Worm (Caenorhabditis elegans): ENCODE data around the gene cap-2.

cap-2 gene

ce11 chrII:10887097-10887496 is 18.1 kb downstream of the cap-2 start (continued):
- TF ChIP-seq nhr-19 (GFP tag; conservative IDR thresholded peaks at IDR 0.05) (no peak), C16A3.4 (tag; optimal IDR thresholded peaks at IDR 0.05) (no peak), efl-3 (GFP tag; optimal IDR thresholded peaks at IDR 0.05) (no peak), sptf-1 (tag; optimal IDR thresholded peaks at IDR 0.05) (no peak), vab-15 (tag; optimal IDR thresholded peaks at IDR 0.05) (no peak), unc-98 (GFP tag; IDR thresholded peaks at IDR 0.05) (no peak), ceh-8 (GFP tag; optimal IDR thresholded peaks at IDR 0.05) (no peak), xbp-1 (tag; optimal IDR thresholded peaks at IDR 0.05) (no peak), unc-86 (tag; optimal IDR thresholded peaks at IDR 0.05) (no peak), lin-15B (tag; optimal IDR thresholded peaks at IDR 0.05) (no peak), aha-1 (tag; optimal IDR thresholded peaks at IDR 0.05) (no peak), mdl-1 (tag; optimal IDR thresholded peaks at IDR 0.05) (peak in 1 of 2 experiments; percentile 12), hlh-4 (tag; optimal IDR thresholded peaks at IDR 0.05) (no peak), C04F5.9 (tag; optimal IDR thresholded peaks at IDR 0.05) (no peak), egl-13 (tag; optimal IDR thresholded peaks at IDR 0.05) (no peak), lin-14 (GFP tag; optimal IDR thresholded peaks at IDR 0.05) (peak; percentile 74), mab-9 (GFP tag; IDR thresholded peaks at IDR 0.05) (no peak), ama-1 (optimal IDR thresholded peaks at IDR 0.05) (no peak), nhr-85 (tag) (peak; percentile 83), ceh-90 (tag; optimal IDR thresholded peaks at IDR 0.05) (no peak), nhr-76 (tag; optimal IDR thresholded peaks at IDR 0.05) (no peak), pax-3 (tag; optimal IDR thresholded peaks at IDR 0.05) (no peak), jun-1 (tag; optimal IDR thresholded peaks at IDR 0.05) (no peak), aly-2 (tag; optimal IDR thresholded peaks at IDR 0.05) (no peak), pag-3 (tag; optimal IDR thresholded peaks at IDR 0.05; ENCODE audit: borderline replicate concordance, insufficient read depth) (no peak), nhr-90 (tag; optimal IDR thresholded peaks at IDR 0.05; ENCODE audit: poor library complexity) (no peak), zag-1 (tag; optimal IDR thresholded peaks at IDR 0.05) (no peak), dpl-1 (GFP tag; optimal IDR thresholded peaks at IDR 0.05) (no peak), ztf-4 (tag; optimal IDR thresholded peaks at IDR 0.05) (no peak), alr-1 (tag; optimal IDR thresholded peaks at IDR 0.05; ENCODE audit: borderline replicate concordance) (no peak), egl-27 (tag; optimal IDR thresholded peaks at IDR 0.05) (no peak), grh-1 (GFP tag; IDR thresholded peaks at IDR 0.05) (no peak), nhr-237 (tag; optimal IDR thresholded peaks at IDR 0.05) (no peak), hlh-17 (GFP tag; optimal IDR thresholded peaks at IDR 0.05; ENCODE audit: borderline replicate concordance) (no peak), Y116A8C.19 (tag; optimal IDR thresholded peaks at IDR 0.05; ENCODE audit: borderline replicate concordance) (no peak), snu-23 (GFP tag; optimal IDR thresholded peaks at IDR 0.05) (peak; percentile 41), unc-30 (tag; optimal IDR thresholded peaks at IDR 0.05) (no peak), fos-1 (tag; optimal IDR thresholded peaks at IDR 0.05) (no peak), F16B12.6 (tag; optimal IDR thresholded peaks at IDR 0.05) (no peak), tlp-1 (tag; optimal IDR thresholded peaks at IDR 0.05) (no peak), lin-39 (tag; optimal IDR thresholded peaks at IDR 0.05) (no peak), C34B4.2 (tag; optimal IDR thresholded peaks at IDR 0.05) (no peak), skn-1 (tag; optimal IDR thresholded peaks at IDR 0.05) (peak; percentile 31), pqm-1 (tag; optimal IDR thresholded peaks at IDR 0.05) (no peak), fkh-10 (GFP tag; optimal IDR thresholded peaks at IDR 0.05) (no peak), tbx-2 (tag; optimal IDR thresholded peaks at IDR 0.05) (no peak), nhr-77 (tag; optimal IDR thresholded peaks at IDR 0.05) (no peak), zip-4 (GFP tag; optimal IDR thresholded peaks at IDR 0.05) (no peak), lin-35 (GFP tag; optimal IDR thresholded peaks at IDR 0.05) (peak in 1 of 2 experiments; percentile 11), lin-13 (GFP tag; optimal IDR thresholded peaks at IDR 0.05) (no peak), swsn-7 (tag; optimal IDR thresholded peaks at IDR 0.05) (no peak), ceh-82 (tag; optimal IDR thresholded peaks at IDR 0.05) (peak in 1 of 3 experiments; percentile 5), nhr-71 (tag; optimal IDR thresholded peaks at IDR 0.05) (peak; percentile 27), unc-62 (GFP tag; optimal IDR thresholded peaks at IDR 0.05) (no peak)

Measured in whole organism, L1 larva.